Worm (Caenorhabditis elegans): ENCODE measurements around the gene sqst-1.

sqst-1 gene

DNA sequence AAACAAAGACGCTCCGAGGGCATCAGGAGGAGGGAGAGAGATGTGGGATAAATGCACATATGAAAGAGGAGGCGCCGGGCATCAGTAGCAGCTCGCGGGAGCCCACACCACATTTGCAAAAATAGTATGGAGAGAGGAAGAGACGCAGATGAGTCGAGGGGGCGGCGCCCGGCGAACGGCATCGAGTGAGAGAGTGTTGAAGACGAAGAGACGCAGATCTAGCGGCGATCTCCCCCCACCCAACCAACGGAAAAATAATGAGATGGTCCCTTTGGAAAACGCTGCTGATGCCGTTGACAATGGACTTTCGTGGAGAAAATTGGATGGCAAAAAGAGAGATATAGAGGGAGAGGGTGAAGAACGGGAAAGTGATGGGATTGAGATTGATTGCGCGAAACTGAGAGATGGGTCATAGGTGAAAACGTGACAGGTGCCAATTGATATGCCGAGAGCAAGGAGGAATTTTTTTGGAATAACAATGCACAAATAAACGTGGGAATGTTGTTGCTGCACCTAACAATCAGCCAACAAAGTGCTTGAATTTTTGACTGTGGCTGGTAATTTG lies 21.6 kb upstream of the sqst-1 start:
- TF ChIP-seq F49E8.2 (tag; optimal IDR thresholded peaks at IDR 0.05; ENCODE audit: borderline replicate concordance) (no peak), set-16 (GFP tag; IDR thresholded peaks at IDR 0.05) (peak; percentile 70), mxl-3 (GFP tag; optimal IDR thresholded peaks at IDR 0.05) (peak; percentile 38), fkh-10 (GFP tag; optimal IDR thresholded peaks at IDR 0.05) (no peak), dpl-1 (GFP tag; optimal IDR thresholded peaks at IDR 0.05) (no peak), zfp-2 (tag; optimal IDR thresholded peaks at IDR 0.05) (no peak), nhr-41 (GFP tag; IDR thresholded peaks at IDR 0.05) (no peak), daf-16 (GFP tag; optimal IDR thresholded peaks at IDR 0.05) (peak in 1 of 2 experiments; percentile 81), daf-16 (tag; optimal IDR thresholded peaks at IDR 0.05) (no peak), mes-2 (tag; optimal IDR thresholded peaks at IDR 0.05; ENCODE audit: poor library complexity, severe bottlenecking) (no peak), ZK546.5 (tag; optimal IDR thresholded peaks at IDR 0.05) (no peak), snpc-4 (tag; optimal IDR thresholded peaks at IDR 0.05) (no peak), F26F4.8 (GFP tag; conservative IDR thresholded peaks at IDR 0.05) (no peak), nhr-48 (tag; optimal IDR thresholded peaks at IDR 0.05) (no peak), tra-1 (GFP tag; IDR thresholded peaks at IDR 0.05) (peak; percentile 25; the same call in 1 of the 2 replicates), snpc-1.2 (GFP tag; IDR thresholded peaks at IDR 0.05) (no peak), cey-2 (tag; optimal IDR thresholded peaks at IDR 0.05; ENCODE audit: borderline replicate concordance, insufficient read depth) (no peak), unc-62 (GFP tag; optimal IDR thresholded peaks at IDR 0.05 in 1 of 2) (peak in 1 of 2 experiments; percentile 0), unc-62 (tag; optimal IDR thresholded peaks at IDR 0.05) (no peak), zag-1 (tag; optimal IDR thresholded peaks at IDR 0.05) (no peak), hlh-11 (tag; optimal IDR thresholded peaks at IDR 0.05) (peak; percentile 63), nhr-11 (tag; optimal IDR thresholded peaks at IDR 0.05) (peak; percentile 61), nhr-10 (tag; optimal IDR thresholded peaks at IDR 0.05) (no peak), aha-1 (tag) (peak; percentile 50), saeg-2 (GFP tag; IDR thresholded peaks at IDR 0.05) (no peak), Y105C5A.15 (GFP tag; IDR thresholded peaks at IDR 0.05) (no peak), unc-130 (GFP tag; optimal IDR thresholded peaks at IDR 0.05) (no peak), Y5F2A.4 (GFP tag; optimal IDR thresholded peaks at IDR 0.05) (no peak), ceh-62 (tag; optimal IDR thresholded peaks at IDR 0.05) (no peak), dmd-6 (GFP tag; IDR thresholded peaks at IDR 0.05) (no peak), daf-12 (tag; optimal IDR thresholded peaks at IDR 0.05) (no peak), aly-2 (tag; optimal IDR thresholded peaks at IDR 0.05) (no peak), hmg-1.1 (GFP tag; IDR thresholded peaks at IDR 0.05) (0 out of 2 replicates have a peak, but pooled peaks have one; percentile 12), dmd-8 (GFP tag; IDR thresholded peaks at IDR 0.05) (no peak)

DNA sequence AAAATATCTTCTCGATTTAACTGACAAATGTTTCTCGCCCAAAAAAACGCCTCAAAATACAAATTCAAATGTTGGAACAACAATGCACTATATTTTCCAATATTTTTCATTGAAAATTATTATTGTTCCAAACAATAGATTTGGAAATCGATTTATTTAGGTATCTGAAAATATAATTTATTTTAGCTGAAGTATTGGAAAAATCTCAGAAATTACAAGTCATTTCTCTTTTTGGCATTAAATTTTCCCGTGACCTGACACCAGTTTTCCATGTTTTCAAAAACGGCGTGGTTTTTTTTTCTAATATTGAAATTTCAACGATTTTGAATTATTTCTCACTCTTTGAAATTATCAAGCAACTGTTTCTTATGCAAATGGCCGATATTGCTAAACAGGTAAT lies 21.0 kb upstream of the sqst-1 start, which contains the start of gene spe-17:
Gene spe-17 (plus strand): TSS at position 301 of the 400 bp plus-strand sequence.
- TF ChIP-seq lir-3 (tag; optimal IDR thresholded peaks at IDR 0.05) (no peak), attf-4 (tag; optimal IDR thresholded peaks at IDR 0.05) (no peak), lin-39 (tag; optimal IDR thresholded peaks at IDR 0.05) (no peak), F44E2.7 (GFP tag; IDR thresholded peaks at IDR 0.05) (no peak), spr-3 (GFP tag; optimal IDR thresholded peaks at IDR 0.05) (no peak), nhr-6 (tag; optimal IDR thresholded peaks at IDR 0.05) (no peak), nhr-102 (tag; optimal IDR thresholded peaks at IDR 0.05) (no peak), nhr-10 (tag; optimal IDR thresholded peaks at IDR 0.05) (no peak), lin-13 (GFP tag; optimal IDR thresholded peaks at IDR 0.05) (no peak)

Data from whole organism, L4 larva.